Fruit fly (Drosophila melanogaster): ENCODE measurements around the gene mfrn.
A peak's percentile ranks its signal among the peaks of the same experiment; 100 is the strongest.

Gene mfrn

DNA sequence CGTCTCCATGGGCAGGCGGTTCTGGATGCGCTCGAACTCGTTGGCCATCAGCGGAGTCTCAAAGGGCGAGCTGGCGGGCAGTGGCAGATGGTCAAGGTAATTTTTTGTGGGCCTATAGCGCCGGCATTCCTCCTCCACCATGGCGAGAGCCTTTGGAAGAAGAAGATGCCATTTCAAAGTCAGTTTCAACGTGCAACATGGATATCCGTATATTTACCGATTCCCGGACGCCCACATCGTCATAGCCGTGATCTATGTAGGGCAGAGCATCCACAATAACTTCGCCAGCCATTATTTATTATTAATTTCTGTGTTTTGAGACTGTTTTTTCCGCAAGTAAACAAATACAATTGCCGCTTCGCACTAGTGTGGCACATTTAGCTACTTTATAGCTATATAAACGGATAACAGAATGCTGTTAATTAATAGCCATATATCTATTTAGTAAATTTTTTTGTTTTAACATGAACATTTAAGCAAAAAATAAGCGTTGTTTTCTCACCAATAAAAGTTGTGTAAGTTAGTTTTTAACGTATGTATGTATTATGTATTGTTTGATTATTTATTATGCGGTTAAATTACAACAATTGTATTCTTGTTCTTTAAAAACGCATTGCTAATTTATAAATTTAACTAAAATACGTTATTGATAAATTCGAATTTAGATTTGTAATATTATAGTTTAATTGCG, 25.7 kb downstream of the mfrn start, which contains the start of gene BCAS2:
BCAS2 (minus strand) TSS at position 375 of the 691 bp plus-strand sequence.
- TF ChIP-seq Rel (GFP tag; optimal IDR thresholded peaks at IDR 0.05) (no peak), Rel (tag; optimal IDR thresholded peaks at IDR 0.05) (no peak), CrebA (GFP tag; optimal IDR thresholded peaks at IDR 0.05; ENCODE audit: borderline replicate concordance) (no peak), Jra (GFP tag; optimal IDR thresholded peaks at IDR 0.05) (no peak), Myc (optimal IDR thresholded peaks at IDR 0.05) (peak; percentile 93), Sp1 (GFP tag; optimal IDR thresholded peaks at IDR 0.05) (no peak), fru (GFP tag; optimal IDR thresholded peaks at IDR 0.05) (no peak)

DNA sequence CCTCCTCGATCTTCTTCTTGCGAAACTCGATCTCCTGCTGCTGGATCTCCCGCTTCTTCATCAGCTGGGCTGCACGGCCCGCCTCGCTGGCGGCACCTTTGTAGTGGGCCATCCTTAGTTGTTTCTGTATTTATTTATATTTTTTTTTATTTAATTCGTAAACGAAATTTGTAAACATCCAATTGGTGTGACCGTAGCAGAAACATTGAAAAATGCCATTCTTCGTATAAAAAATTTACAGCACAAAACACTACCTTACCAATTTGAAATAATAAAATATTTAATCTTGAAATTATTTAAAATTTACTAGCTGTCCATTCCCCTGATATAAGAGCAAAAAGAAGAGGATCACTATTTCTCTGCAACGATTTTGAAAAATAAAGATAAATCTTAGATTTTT, 26.9 kb downstream of the mfrn start, which contains the start of gene CG12259:
CG12259 (minus strand) TSS at position 207 of the 400 bp plus-strand sequence.
- TF ChIP-seq tai (GFP tag; optimal IDR thresholded peaks at IDR 0.05) (no peak), woc (GFP tag; optimal IDR thresholded peaks at IDR 0.05) (peak; percentile 6)

DNA sequence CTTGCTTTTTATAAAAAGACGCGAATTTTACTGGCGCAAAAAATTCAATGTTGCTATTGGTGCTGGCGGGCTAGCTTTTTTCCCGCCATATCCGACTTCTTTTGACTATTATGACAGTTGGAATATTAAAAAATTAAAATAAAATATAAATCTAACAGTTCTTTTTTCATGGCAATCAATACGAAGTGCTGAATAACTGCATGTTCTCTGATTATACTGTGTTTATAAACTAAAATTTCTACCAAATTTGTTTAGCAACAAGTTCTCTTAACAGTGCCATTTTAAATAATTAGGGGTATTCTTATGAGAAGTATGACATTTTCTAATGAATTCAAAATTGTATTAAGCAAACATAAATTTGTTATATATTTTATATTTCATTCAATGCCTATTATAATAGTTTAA, 28.4 kb downstream of the mfrn start, which contains the start of gene Boh1:
Boh1 (minus strand) TSS at position 76 of the 405 bp plus-strand sequence.
- TF ChIP-seq OdsH (GFP tag; optimal IDR thresholded peaks at IDR 0.05) (peak; percentile 28), HLH106 (tag; optimal IDR thresholded peaks at IDR 0.05) (peak; percentile 45), brk (GFP tag; optimal IDR thresholded peaks at IDR 0.05) (no peak), h (GFP tag; optimal IDR thresholded peaks at IDR 0.05) (peak; percentile 27), dl (GFP tag; optimal IDR thresholded peaks at IDR 0.05; ENCODE audit: insufficient read depth in 1 of 2, partially characterized antibody in 2 of 2) (no peak), rgr (GFP tag; optimal IDR thresholded peaks at IDR 0.05) (peak; percentile 53), psq (GFP tag; optimal IDR thresholded peaks at IDR 0.05) (peak; percentile 14), woc (GFP tag; optimal IDR thresholded peaks at IDR 0.05) (peak; percentile 54), jim (GFP tag; optimal IDR thresholded peaks at IDR 0.05) (no peak), Sp1 (GFP tag; optimal IDR thresholded peaks at IDR 0.05) (peak; percentile 41), Myc (optimal IDR thresholded peaks at IDR 0.05) (peak; percentile 92), foxo (GFP tag; optimal IDR thresholded peaks at IDR 0.05) (peak in 1 of 2 experiments; percentile 9)

DNA sequence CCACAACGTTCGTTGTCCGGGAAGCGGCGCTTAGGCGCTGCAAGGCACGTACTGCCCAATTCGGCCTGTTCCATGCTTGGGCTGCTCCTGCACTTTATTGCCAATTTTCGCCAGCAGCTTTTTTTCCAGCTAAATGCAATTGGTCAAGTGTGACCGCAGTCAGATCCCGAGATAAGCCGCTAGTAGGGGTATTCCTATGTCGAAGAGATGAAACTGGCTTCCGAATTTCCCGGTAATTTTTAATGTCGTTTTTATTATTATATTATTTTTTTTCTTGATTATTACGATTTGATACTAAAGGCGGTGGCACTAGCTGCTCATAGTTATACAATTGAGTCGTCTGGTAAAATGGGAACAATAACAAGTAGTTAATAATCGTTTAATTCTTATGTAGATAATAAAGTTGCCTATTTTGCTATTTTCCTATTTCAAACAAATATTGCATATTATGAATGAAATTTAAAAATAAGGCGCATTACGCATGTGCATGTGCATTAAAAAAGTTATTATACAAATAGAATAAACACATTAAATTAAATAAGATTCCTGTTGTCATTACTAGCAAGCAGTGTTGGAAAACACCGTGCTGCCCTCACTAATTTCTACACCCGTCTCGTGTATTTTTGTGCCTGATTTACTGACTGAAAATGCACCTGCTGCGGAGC, 31.3 kb downstream of the mfrn start, which contains the start of the genes CG5003 and mRpS22:
CG5003 (minus strand) TSS at position 162 of the 665 bp plus-strand sequence.
mRpS22 (plus strand) TSS at position 554 of the 665 bp plus-strand sequence.
- TF ChIP-seq Dfd (GFP tag; optimal IDR thresholded peaks at IDR 0.05) (no peak), rgr (GFP tag; optimal IDR thresholded peaks at IDR 0.05) (peak; percentile 58), Dif (GFP tag; optimal IDR thresholded peaks at IDR 0.05; ENCODE audit: partially characterized antibody) (no peak), jim (GFP tag; optimal IDR thresholded peaks at IDR 0.05) (no peak), psq (GFP tag; optimal IDR thresholded peaks at IDR 0.05) (peak; percentile 51), OdsH (GFP tag; optimal IDR thresholded peaks at IDR 0.05) (peak; percentile 53), HLH106 (tag; optimal IDR thresholded peaks at IDR 0.05) (peak; percentile 75), sage (GFP tag; optimal IDR thresholded peaks at IDR 0.05) (peak; percentile 33), Sp1 (GFP tag; optimal IDR thresholded peaks at IDR 0.05) (peak; percentile 61), h (GFP tag; optimal IDR thresholded peaks at IDR 0.05) (peak; percentile 64), N (GFP tag; optimal IDR thresholded peaks at IDR 0.05) (no peak), foxo (GFP tag; optimal IDR thresholded peaks at IDR 0.05) (peak in 1 of 2 experiments; percentile 77), Myc (optimal IDR thresholded peaks at IDR 0.05) (peak; percentile 38), Jra (GFP tag; optimal IDR thresholded peaks at IDR 0.05) (no peak), brk (GFP tag; optimal IDR thresholded peaks at IDR 0.05) (no peak), br (GFP tag; optimal IDR thresholded peaks at IDR 0.05) (no peak), fru (GFP tag; optimal IDR thresholded peaks at IDR 0.05) (peak; percentile 44), Hr83 (GFP tag; optimal IDR thresholded peaks at IDR 0.05; ENCODE audit: poor library complexity, severe bottlenecking) (peak; percentile 29), woc (GFP tag; optimal IDR thresholded peaks at IDR 0.05) (peak; percentile 43), dmrt93B (GFP tag; optimal IDR thresholded peaks at IDR 0.05) (peak; percentile 57)

DNA sequence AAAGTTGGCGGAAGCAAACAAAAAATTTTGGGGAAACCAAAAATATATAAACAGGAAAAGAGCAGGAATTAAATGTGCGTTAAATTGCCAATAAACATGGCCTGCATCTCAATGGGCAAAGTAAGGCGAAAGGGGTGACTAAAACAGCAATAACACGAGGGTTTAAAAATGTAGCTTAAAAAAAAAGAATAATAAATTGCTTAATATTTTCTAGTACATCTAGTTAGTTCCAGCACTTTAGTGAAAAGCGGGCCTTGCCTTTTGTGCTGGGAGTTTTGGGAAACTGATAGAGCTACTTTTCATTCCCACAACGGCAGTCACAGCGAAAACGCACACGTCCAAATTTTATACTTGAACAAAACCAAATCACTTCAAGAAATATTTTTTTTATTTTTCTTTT, 35.7 kb downstream of the mfrn start, which contains the start of gene mil:
mil (plus strand) TSS at position 301 of the 400 bp plus-strand sequence.
- TF ChIP-seq Mio (GFP tag; optimal IDR thresholded peaks at IDR 0.05): no peak
- TF ChIP-seq CG9705 (GFP tag; optimal IDR thresholded peaks at IDR 0.05): no peak
- TF ChIP-seq lola (GFP tag; optimal IDR thresholded peaks at IDR 0.05): no peak
